Worm (Caenorhabditis elegans) whole organism, L4/young adult: ENCODE results near the gene rer-1.

Experiments used
- W03F9.2 ChIP-seq: fragments of 150-350 bp; optimal IDR thresholded peaks from 2 replicates; lab custom pipeline; 2014; ENCODE audit warnings: missing biosample characterization, missing genetic modification characterization
- dao-5 ChIP-seq: sonication (generic microtip); optimal IDR thresholded peaks from 2 replicates; lab custom pipeline; 2016; ENCODE audit warnings: missing genotype, missing genetic modification characterization, moderate library complexity, missing compliant biosample characterization
- him-1 ChIP-seq: sonication (generic microtip); optimal IDR thresholded peaks from 2 replicates; lab custom pipeline; 2016; ENCODE audit warnings: missing genotype, missing genetic modification reagents, missing genetic modification characterization, missing compliant biosample characterization

DNA sequence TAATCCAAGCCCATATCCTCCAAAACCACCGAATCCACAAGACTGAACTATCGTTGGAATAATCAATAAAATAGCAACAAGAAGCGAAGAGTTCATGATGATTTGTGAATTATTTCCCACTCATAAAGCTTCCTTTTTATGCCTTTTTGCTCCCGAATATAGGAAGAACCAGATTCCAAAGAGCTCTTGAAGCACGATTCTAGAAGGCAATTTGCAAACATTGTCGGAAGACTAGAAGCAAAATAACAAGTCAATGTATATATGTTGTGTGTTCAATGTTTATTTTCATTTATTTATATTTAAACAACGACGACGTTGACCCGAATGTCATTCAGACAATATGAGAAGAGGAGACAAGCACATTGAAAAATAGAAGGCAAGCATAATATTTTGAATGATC lies 18.5 kb upstream of the rer-1 start, which contains the start of gene idpa-2:
- TF ChIP-seq him-1 (tag; lab: Kevin White, UChicago), result no peak
- TF ChIP-seq W03F9.2 (tag; lab: Kevin White, UChicago), result no peak
- TF ChIP-seq dao-5 (tag; lab: Kevin White, UChicago), result no peak
